Fruit fly (Drosophila melanogaster): ENCODE data around the gene CG46394.
A peak's percentile ranks its signal among the peaks of the same experiment; 100 is the strongest.

The CG46394 gene

dm6 chr3L:11552996-11553671, 47.0 kb upstream of the CG46394 start (continued):
- TF ChIP-seq CG8924 (tag; optimal IDR thresholded peaks at IDR 0.05) (peak; percentile 29), fd64A (GFP tag; optimal IDR thresholded peaks at IDR 0.05) (peak; percentile 6), gro (GFP tag; optimal IDR thresholded peaks at IDR 0.05) (no peak), CG2712 (tag; optimal IDR thresholded peaks at IDR 0.05) (peak; percentile 34), CG6689 (GFP tag; IDR thresholded peaks at IDR 0.05) (0 out of 2 replicates have a peak, but pooled peaks have one; percentile 34), CG17359 (tag; optimal IDR thresholded peaks at IDR 0.05) (peak; percentile 44), Drgx (GFP tag; IDR thresholded peaks at IDR 0.05) (peak; percentile 71), CG13123 (GFP tag; optimal IDR thresholded peaks at IDR 0.05) (no peak), CG33557 (GFP tag; optimal IDR thresholded peaks at IDR 0.05) (no peak), sug (tag; optimal IDR thresholded peaks at IDR 0.05) (peak; percentile 50), Side (GFP tag; optimal IDR thresholded peaks at IDR 0.05) (no peak), CG16863 (GFP tag; optimal IDR thresholded peaks at IDR 0.05) (no peak), gsb-n (tag; optimal IDR thresholded peaks at IDR 0.05) (peak; percentile 14), CG1832 (GFP tag; optimal IDR thresholded peaks at IDR 0.05) (no peak), CG9932 (GFP tag; IDR thresholded peaks at IDR 0.05) (peak; percentile 19; the same call in 1 of the 2 replicates), pb (GFP tag; optimal IDR thresholded peaks at IDR 0.05) (peak; percentile 12), Eip74EF (GFP tag; optimal IDR thresholded peaks at IDR 0.05) (peak in 1 of 2 experiments; percentile 67), Adf1 (GFP tag; IDR thresholded peaks at IDR 0.05) (peak; percentile 84), CG18262 (tag; optimal IDR thresholded peaks at IDR 0.05) (peak; percentile 36), gcm2 (GFP tag; optimal IDR thresholded peaks at IDR 0.05) (peak; percentile 26), CG4707 (GFP tag; optimal IDR thresholded peaks at IDR 0.05) (no peak), CG8765 (GFP tag; IDR thresholded peaks at IDR 0.05) (peak; percentile 61; the same call in 1 of the 2 replicates), kni (GFP tag; optimal IDR thresholded peaks at IDR 0.05) (peak; percentile 97), Usf (GFP tag; optimal IDR thresholded peaks at IDR 0.05) (no peak), Xbp1 (GFP tag; optimal IDR thresholded peaks at IDR 0.05) (peak; percentile 15), Oaz (GFP tag; IDR thresholded peaks at IDR 0.05) (no peak), NC2α (GFP tag; optimal IDR thresholded peaks at IDR 0.05) (no peak), YL-1 (GFP tag; optimal IDR thresholded peaks at IDR 0.05) (peak; percentile 21), CG11695 (GFP tag; IDR thresholded peaks at IDR 0.05) (no peak), chm (GFP tag; IDR thresholded peaks at IDR 0.05) (peak; percentile 77), CG17385 (GFP tag; optimal IDR thresholded peaks at IDR 0.05) (peak; percentile 26), mirr (GFP tag; optimal IDR thresholded peaks at IDR 0.05) (peak; percentile 59), Med (GFP tag) (peak; percentile 92), jing (GFP tag; optimal IDR thresholded peaks at IDR 0.05) (no peak), HmgD (GFP tag; optimal IDR thresholded peaks at IDR 0.05) (peak; percentile 20), cg (GFP tag; optimal IDR thresholded peaks at IDR 0.05) (peak; percentile 100), pum (GFP tag; optimal IDR thresholded peaks at IDR 0.05) (no peak), eyg (GFP tag; optimal IDR thresholded peaks at IDR 0.05) (no peak), CG17802 (tag; optimal IDR thresholded peaks at IDR 0.05) (no peak), Dp (GFP tag; optimal IDR thresholded peaks at IDR 0.05) (no peak), CG12071 (GFP tag; optimal IDR thresholded peaks at IDR 0.05) (peak; percentile 69), lov (optimal IDR thresholded peaks at IDR 0.05) (no peak), lov (GFP tag; IDR thresholded peaks at IDR 0.05) (peak; percentile 68; the same call in 1 of the 3 replicates), Optix (GFP tag; IDR thresholded peaks at IDR 0.05) (0 out of 3 replicates have a peak, but pooled peaks have one; percentile 6), wek (GFP tag; optimal IDR thresholded peaks at IDR 0.05) (peak; percentile 1), sob (GFP tag; IDR thresholded peaks at IDR 0.05) (peak; percentile 40; the same call in 1 of the 2 replicates), MTF-1 (GFP tag; optimal IDR thresholded peaks at IDR 0.05; ENCODE audit: borderline replicate concordance) (peak; percentile 11), CG13775 (GFP tag; optimal IDR thresholded peaks at IDR 0.05) (no peak), CG14710 (tag; optimal IDR thresholded peaks at IDR 0.05) (peak; percentile 3)

Measured in whole organism, embryonic.